Fruit fly (Drosophila melanogaster): ENCODE data around the gene Myc.
A peak's percentile ranks its signal among the peaks of the same experiment; 100 is the strongest.

Gene Myc

dm6 chrX:3396837-3397495 is 24.0 kb downstream of the Myc start (continued):
- no peak for TF ChIP-seq CG3065 (GFP tag; optimal IDR thresholded peaks at IDR 0.05)
- TF ChIP-seq Mes4 (GFP tag; optimal IDR thresholded peaks at IDR 0.05): no peak
- TF ChIP-seq CG4360 (GFP tag; IDR thresholded peaks at IDR 0.05): 0 out of 2 replicates have a peak, but pooled peaks have one; percentile 20
- no peak for TF ChIP-seq Doc2 (GFP tag; IDR thresholded peaks at IDR 0.05)
- no peak for TF ChIP-seq pzg (GFP tag; optimal IDR thresholded peaks at IDR 0.05)
- TF ChIP-seq HLH4C (GFP tag; IDR thresholded peaks at IDR 0.05; ENCODE audit: partially characterized antibody): no peak
- TF ChIP-seq CG3995 (GFP tag; optimal IDR thresholded peaks at IDR 0.05): no peak
- TF ChIP-seq fd64A (GFP tag; optimal IDR thresholded peaks at IDR 0.05): no peak
- TF ChIP-seq CG13624 (GFP tag; optimal IDR thresholded peaks at IDR 0.05): no peak
- peak; percentile 85 for TF ChIP-seq sens (GFP tag)
- TF ChIP-seq Ptx1 (GFP tag; IDR thresholded peaks at IDR 0.05): 0 out of 2 replicates have a peak, but pooled peaks have one; percentile 26
- no peak for TF ChIP-seq CG2889 (GFP tag; IDR thresholded peaks at IDR 0.05)
- TF ChIP-seq Vsx1 (GFP tag; optimal IDR thresholded peaks at IDR 0.05): no peak
- TF ChIP-seq NfI (GFP tag; optimal IDR thresholded peaks at IDR 0.05): no peak
- no peak for TF ChIP-seq CG18011 (GFP tag; optimal IDR thresholded peaks at IDR 0.05)
- TF ChIP-seq Aef1 (GFP tag; IDR thresholded peaks at IDR 0.05): 0 out of 3 replicates have a peak, but pooled peaks have one; percentile 14
- no peak for TF ChIP-seq MBD-R2 (GFP tag; IDR thresholded peaks at IDR 0.05)
- TF ChIP-seq btn (GFP tag; optimal IDR thresholded peaks at IDR 0.05): no peak
- no peak for TF ChIP-seq CG1647 (GFP tag; optimal IDR thresholded peaks at IDR 0.05)
- TF ChIP-seq lmd (GFP tag; IDR thresholded peaks at IDR 0.05): peak; percentile 61
- no peak for TF ChIP-seq repo (GFP tag; optimal IDR thresholded peaks at IDR 0.05)
- peak; percentile 80 for TF ChIP-seq CG2712 (tag; optimal IDR thresholded peaks at IDR 0.05)
- peak; percentile 40 for TF ChIP-seq CG10267 (tag; optimal IDR thresholded peaks at IDR 0.05)
- no peak for TF ChIP-seq CG12236 (GFP tag; optimal IDR thresholded peaks at IDR 0.05)
- TF ChIP-seq kah (GFP tag; optimal IDR thresholded peaks at IDR 0.05): no peak
- TF ChIP-seq CG10462 (GFP tag; optimal IDR thresholded peaks at IDR 0.05): no peak
- peak; percentile 8 for TF ChIP-seq ATbp (GFP tag; optimal IDR thresholded peaks at IDR 0.05)
- TF ChIP-seq Gsc (GFP tag; IDR thresholded peaks at IDR 0.05): no peak
- peak; percentile 79 for TF ChIP-seq CG8281 (tag; optimal IDR thresholded peaks at IDR 0.05)
- TF ChIP-seq CG31365 (tag; optimal IDR thresholded peaks at IDR 0.05): no peak
- TF ChIP-seq CG2202 (tag; optimal IDR thresholded peaks at IDR 0.05): peak; percentile 44
- peak; percentile 47; the same call in 1 of the 2 replicates for TF ChIP-seq CG2129 (GFP tag; IDR thresholded peaks at IDR 0.05; ENCODE audit: partially characterized antibody)
- TF ChIP-seq Spps (tag; optimal IDR thresholded peaks at IDR 0.05): no peak
- no peak for TF ChIP-seq CG31388 (GFP tag; optimal IDR thresholded peaks at IDR 0.05)
- no peak for TF ChIP-seq CG7963 (GFP tag; IDR thresholded peaks at IDR 0.05; ENCODE audit: partially characterized antibody)
- TF ChIP-seq NC2β (GFP tag; optimal IDR thresholded peaks at IDR 0.05): no peak
- peak; percentile 43 for TF ChIP-seq CG10366 (GFP tag; IDR thresholded peaks at IDR 0.05)
- no peak for TF ChIP-seq CG10321 (GFP tag; IDR thresholded peaks at IDR 0.05)
- no peak for TF ChIP-seq mam (GFP tag; optimal IDR thresholded peaks at IDR 0.05)
- TF ChIP-seq CG7357 (GFP tag; IDR thresholded peaks at IDR 0.05): no peak; the same call in 2 of the 3 replicates
- no peak for TF ChIP-seq CG17612 (GFP tag; IDR thresholded peaks at IDR 0.05)
- 0 out of 3 replicates have a peak, but pooled peaks have one; percentile 35 for TF ChIP-seq CG34224 (GFP tag; IDR thresholded peaks at IDR 0.05; ENCODE audit: partially characterized antibody)
- no peak for TF ChIP-seq tio (GFP tag; optimal IDR thresholded peaks at IDR 0.05)
- no peak for TF ChIP-seq Poxn (GFP tag; IDR thresholded peaks at IDR 0.05)
- no peak for TF ChIP-seq Mrtf (GFP tag; IDR thresholded peaks at IDR 0.05)
- no peak for TF ChIP-seq CG15073 (GFP tag; optimal IDR thresholded peaks at IDR 0.05)
- peak; percentile 5 for TF ChIP-seq stwl (tag; optimal IDR thresholded peaks at IDR 0.05)
- no peak for TF ChIP-seq CG3281 (GFP tag; optimal IDR thresholded peaks at IDR 0.05)
- no peak for TF ChIP-seq croc (GFP tag; conservative IDR thresholded peaks at IDR 0.05)
- TF ChIP-seq ind (GFP tag; optimal IDR thresholded peaks at IDR 0.05): peak; percentile 7
- TF ChIP-seq unpg (GFP tag; optimal IDR thresholded peaks at IDR 0.05): peak; percentile 67
